Fruit fly (Drosophila melanogaster) whole organism, wandering third instar larva: ENCODE results near the gene colt.

Source experiments
- Abd-B ChIP-seq: fragments of >200 bp; optimal IDR thresholded peaks from 2 replicates; lab custom pipeline; 2017; ENCODE audit warnings: missing biosample characterization, missing genetic modification characterization
- CG32264 ChIP-seq: fragments of 200-800 bp; sonication (Bioruptor generic); optimal IDR thresholded peaks from 2 replicates; lab custom pipeline; 2016; ENCODE audit warnings: missing biosample characterization, missing genetic modification characterization
- Dif ChIP-seq: fragments of 200-275, 200-300 bp; sonication (Bioruptor generic); optimal IDR thresholded peaks from 2 replicates; lab custom pipeline; 2018; ENCODE audit warnings: missing biosample characterization, missing genetic modification characterization; ENCODE audit not compliant: partially characterized antibody
- GATAd ChIP-seq: sonication (Bioruptor generic); optimal IDR thresholded peaks from 2 replicates; lab custom pipeline; 2016; ENCODE audit warnings: missing biosample characterization, missing genetic modification characterization
- HLH106 ChIP-seq: fragments of 200-800 bp; optimal IDR thresholded peaks from 3 replicates; lab custom pipeline; 2019; ENCODE audit warnings: missing biosample characterization, mild to moderate bottlenecking, missing genetic modification characterization, moderate library complexity
- Hnf4 ChIP-seq: fragments of 200-800 bp; sonication (Bioruptor generic); optimal IDR thresholded peaks from 2 replicates; lab custom pipeline; 2016; ENCODE audit warnings: missing biosample characterization, mild to moderate bottlenecking, missing genetic modification characterization
- Hr78 ChIP-seq: fragments of >200 bp; optimal IDR thresholded peaks from 2 replicates; lab custom pipeline; 2017; ENCODE audit warnings: missing biosample characterization, missing genetic modification characterization
- Hr83 ChIP-seq: fragments of 200-300 bp; sonication (Bioruptor generic); optimal IDR thresholded peaks from 2 replicates; lab custom pipeline; 2016; ENCODE audit warnings: missing biosample characterization, mild to moderate bottlenecking, missing genetic modification characterization, moderate library complexity; ENCODE audit not compliant: poor library complexity, severe bottlenecking
- Jra ChIP-seq: sonication (Bioruptor generic); optimal IDR thresholded peaks from 2 replicates; lab custom pipeline; 2016; ENCODE audit warnings: missing biosample characterization, missing genetic modification characterization
- Mio ChIP-seq: sonication (Bioruptor generic); optimal IDR thresholded peaks from 2 replicates; lab custom pipeline; 2016; ENCODE audit warnings: missing biosample characterization, missing genetic modification characterization
- N ChIP-seq: fragments of >200 bp; optimal IDR thresholded peaks from 2 replicates; lab custom pipeline; 2018; ENCODE audit warnings: missing biosample characterization, missing external identifiers, missing genetic modification characterization
- OdsH ChIP-seq: fragments of 200-800 bp; sonication (Bioruptor generic); optimal IDR thresholded peaks from 2 replicates; lab custom pipeline; 2016; ENCODE audit warnings: missing biosample characterization, mild to moderate bottlenecking, missing genetic modification characterization
- Rel ChIP-seq, 2 experiments: fragments of 200-800 bp; sonication (Bioruptor generic) in 1 of 2; optimal IDR thresholded peaks; 2 replicates in 1 of 2; 3 replicates in 1 of 2; lab custom pipeline; 2016 to 2019; ENCODE audit warnings: mild to moderate bottlenecking in 2 of 2, missing biosample characterization in 2 of 2, missing genetic modification characterization in 2 of 2, moderate library complexity in 1 of 2
- Sp1 ChIP-seq: fragments of 200-800 bp; sonication (Bioruptor generic); optimal IDR thresholded peaks from 3 replicates; lab custom pipeline; 2019; ENCODE audit warnings: missing biosample characterization, mild to moderate bottlenecking, missing genetic modification characterization, moderate library complexity
- Vsx2 ChIP-seq: fragments of 200-300, 225-300 bp; sonication (Bioruptor generic); optimal IDR thresholded peaks from 2 replicates; lab custom pipeline; 2018; ENCODE audit warnings: missing biosample characterization, missing genetic modification characterization; ENCODE audit not compliant: partially characterized antibody
- br ChIP-seq: fragments of 200-800 bp; sonication (Bioruptor generic); optimal IDR thresholded peaks from 2 replicates; lab custom pipeline; 2016; ENCODE audit warnings: missing biosample characterization, missing genetic modification characterization
- brk ChIP-seq: fragments of 200-800 bp; sonication (Bioruptor generic); optimal IDR thresholded peaks from 2 replicates; lab custom pipeline; 2016; ENCODE audit warnings: missing biosample characterization, mild to moderate bottlenecking, missing genetic modification characterization
- dl ChIP-seq, 2 experiments: fragments of 175-275, 200-275 bp in 1 of 2; fragments of 200-275 bp in 1 of 2; sonication (Bioruptor generic); optimal IDR thresholded peaks; lab custom pipeline; 2018; ENCODE audit warnings: mild to moderate bottlenecking in 2 of 2, missing biosample characterization in 2 of 2, missing genetic modification characterization in 2 of 2, moderate library complexity in 2 of 2; ENCODE audit not compliant: partially characterized antibody in 2 of 2, insufficient read depth in 1 of 2
- dsf ChIP-seq: sonication (Bioruptor generic); optimal IDR thresholded peaks from 2 replicates; lab custom pipeline; 2016; ENCODE audit warnings: missing biosample characterization, missing genetic modification characterization, borderline replicate concordance
- ey ChIP-seq: fragments of 200-800 bp; sonication (Bioruptor generic); optimal IDR thresholded peaks from 2 replicates; lab custom pipeline; 2016; ENCODE audit warnings: missing biosample characterization, missing genetic modification characterization
- foxo ChIP-seq, 2 experiments: fragments of 200-800 bp; sonication (Bioruptor generic); optimal IDR thresholded peaks; 2 replicates in 1 of 2; 3 replicates in 1 of 2; lab custom pipeline; 2016 to 2017; ENCODE audit warnings: missing biosample characterization in 2 of 2, missing genetic modification characterization in 2 of 2
- fru ChIP-seq: fragments of 200-800 bp; sonication (Bioruptor generic); optimal IDR thresholded peaks from 3 replicates; lab custom pipeline; 2016; ENCODE audit warnings: missing biosample characterization, mild to moderate bottlenecking, missing genetic modification characterization
- h ChIP-seq: fragments of 200-800 bp; sonication (Bioruptor generic); optimal IDR thresholded peaks from 3 replicates; lab custom pipeline; 2016; ENCODE audit warnings: missing biosample characterization, mild to moderate bottlenecking, missing genetic modification characterization
- jim ChIP-seq: fragments of 175-275, 200-325 bp; sonication (Bioruptor generic); optimal IDR thresholded peaks from 2 replicates; lab custom pipeline; 2016; ENCODE audit warnings: missing biosample characterization, mild to moderate bottlenecking, missing genetic modification characterization
- lola ChIP-seq: fragments of >200 bp; optimal IDR thresholded peaks from 2 replicates; lab custom pipeline; 2017; ENCODE audit warnings: missing biosample characterization, missing genetic modification characterization
- pan ChIP-seq: fragments of >200 bp; optimal IDR thresholded peaks from 2 replicates; lab custom pipeline; 2017
- psq ChIP-seq: fragments of 200-800 bp; sonication (Bioruptor generic); optimal IDR thresholded peaks from 3 replicates; lab custom pipeline; 2017; ENCODE audit warnings: missing biosample characterization, mild to moderate bottlenecking, missing genetic modification characterization, moderate library complexity
- rgr ChIP-seq: fragments of 200-800 bp; sonication (Bioruptor generic); optimal IDR thresholded peaks from 3 replicates; lab custom pipeline; 2016; ENCODE audit warnings: missing biosample characterization, mild to moderate bottlenecking, missing genetic modification characterization
- sage ChIP-seq: fragments of 200-800 bp; sonication (Bioruptor generic); optimal IDR thresholded peaks from 2 replicates; lab custom pipeline; 2016; ENCODE audit warnings: missing biosample characterization, mild to moderate bottlenecking, missing genetic modification characterization
- sv ChIP-seq: fragments of 200-800 bp; sonication (Bioruptor generic); optimal IDR thresholded peaks from 3 replicates; lab custom pipeline; 2016; ENCODE audit warnings: missing biosample characterization, missing genetic modification characterization
- usp ChIP-seq: fragments of >200 bp; optimal IDR thresholded peaks from 2 replicates; lab custom pipeline; 2017; ENCODE audit warnings: missing biosample characterization, missing genetic modification characterization
- woc ChIP-seq: sonication (Bioruptor generic); optimal IDR thresholded peaks from 2 replicates; lab custom pipeline; 2016; ENCODE audit warnings: missing biosample characterization, mild to moderate bottlenecking, missing genetic modification characterization

Gene colt

DNA sequence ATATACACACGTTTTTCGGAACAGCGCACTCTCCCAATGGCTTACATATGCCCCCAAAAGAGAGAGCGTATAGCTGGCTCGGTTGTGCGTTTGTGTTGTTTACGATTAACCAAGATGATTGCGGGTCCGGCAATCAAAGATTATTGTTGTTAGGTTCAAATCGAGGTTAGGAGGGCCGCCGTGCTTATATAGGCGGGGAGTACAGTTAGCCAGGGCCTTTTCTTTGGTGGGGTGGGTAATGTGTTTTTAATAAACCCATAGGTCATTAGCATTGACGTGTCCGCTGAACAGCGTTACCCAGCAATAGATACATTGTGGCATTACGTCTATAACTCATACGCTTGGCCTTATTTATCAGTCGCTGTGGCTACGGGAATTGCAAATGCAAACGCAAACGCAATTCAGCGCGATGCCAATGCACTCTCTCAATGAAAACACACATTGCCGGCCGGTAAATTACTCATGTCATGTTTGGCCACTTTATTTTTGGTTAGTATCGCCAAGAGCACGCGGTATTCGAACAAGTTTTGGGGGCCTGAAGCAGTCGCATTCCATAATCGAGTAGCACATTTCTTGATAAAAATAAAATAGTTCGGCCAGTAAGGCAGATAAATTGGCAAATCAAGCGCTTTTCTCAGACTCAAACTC is 16.0 kb downstream of the colt start:
- TF ChIP-seq lola (GFP tag; lab: Kevin White, UChicago) (no peak), usp (GFP tag; lab: Kevin White, UChicago) (no peak), Hr78 (GFP tag; lab: Kevin White, UChicago) (no peak), Vsx2 (no peak), HLH106 (no peak), Sp1 (GFP tag; lab: Kevin White, UChicago) (no peak), Rel (GFP tag; optimal IDR thresholded peaks at IDR 0.05; lab: Kevin White, UChicago) (no peak), Rel (tag; optimal IDR thresholded peaks at IDR 0.05; lab: Kevin White, UChicago) (peak; percentile 42), Hnf4 (GFP tag; lab: Kevin White, UChicago) (no peak), sage (GFP tag; lab: Kevin White, UChicago) (no peak), dl (GFP tag; optimal IDR thresholded peaks at IDR 0.05; lab: Kevin White, UChicago; ENCODE audit: insufficient read depth in 1 of 2, partially characterized antibody in 2 of 2) (peak in 1 of 2 experiments; percentile 15), woc (GFP tag; lab: Kevin White, UChicago) (no peak), N (GFP tag; lab: Kevin White, UChicago) (no peak)

DNA sequence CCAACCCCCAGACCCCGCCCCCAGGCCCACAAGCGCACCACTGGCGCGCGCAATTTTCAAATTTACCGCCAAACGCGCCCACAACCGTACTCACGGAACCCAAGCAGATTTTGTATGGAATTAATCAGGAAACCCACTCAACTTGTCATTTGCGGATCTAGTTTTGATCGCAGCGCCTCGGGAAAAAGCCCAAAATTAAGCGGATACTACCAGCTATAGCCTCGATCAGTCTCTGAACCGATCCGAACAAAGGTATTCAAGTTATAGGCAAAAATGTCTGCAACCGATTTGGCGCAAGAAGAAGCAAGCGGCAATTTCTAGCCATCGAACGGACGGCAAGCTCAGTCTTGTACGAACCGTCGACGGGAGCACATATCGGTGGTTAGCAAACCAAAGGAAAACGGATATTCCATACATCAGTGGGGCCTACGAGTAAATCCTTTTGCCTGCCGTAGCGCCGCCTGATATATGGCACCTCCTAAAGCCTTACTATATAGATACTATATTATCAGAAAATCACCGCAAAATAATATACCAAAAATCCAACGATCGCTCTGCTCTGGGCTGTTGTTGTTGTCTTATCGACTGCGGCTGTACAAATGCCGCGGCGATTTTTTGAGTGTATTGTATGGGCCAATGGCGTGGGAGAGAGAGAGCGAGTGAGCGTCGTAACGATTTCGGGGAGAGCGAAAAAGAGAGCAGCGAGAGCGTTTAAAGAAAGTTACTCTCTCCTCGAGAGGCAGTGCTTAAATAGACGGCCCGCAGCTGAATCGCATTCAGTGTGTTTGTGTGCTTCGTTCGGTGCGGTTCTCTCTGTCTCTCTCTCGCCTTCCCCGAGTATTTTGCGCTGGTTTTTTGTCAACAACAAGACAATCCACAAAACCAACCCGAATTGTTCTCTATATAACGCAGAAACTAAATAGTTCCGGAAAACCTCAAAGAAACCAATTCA is 17.1 kb downstream of the colt start, which contains the start of gene Pgk:
Gene Pgk (minus strand): TSS at position 609 of the 952 bp plus-strand sequence.
- peak; percentile 54 for TF ChIP-seq sv (GFP tag; lab: Kevin White, UChicago)
- peak; percentile 20 for TF ChIP-seq OdsH
- TF ChIP-seq dsf: peak; percentile 47
- no peak for TF ChIP-seq pan (lab: Kevin White, UChicago)
- TF ChIP-seq GATAd (GFP tag; lab: Kevin White, UChicago): no peak
- TF ChIP-seq Jra (GFP tag; lab: Kevin White, UChicago): peak; percentile 43
- peak; percentile 44 for TF ChIP-seq brk (GFP tag; lab: Kevin White, UChicago)
- peak; percentile 100 for TF ChIP-seq Dif (GFP tag; lab: Kevin White, UChicago)
- peak; percentile 66 for TF ChIP-seq fru (GFP tag; lab: Kevin White, UChicago)
- peak; percentile 79 for TF ChIP-seq h (GFP tag; lab: Kevin White, UChicago)
- TF ChIP-seq Mio: no peak
- TF ChIP-seq Hr83 (GFP tag; lab: Kevin White, UChicago): peak; percentile 85
- TF ChIP-seq br (GFP tag; lab: Kevin White, UChicago): peak; percentile 61
- no peak for TF ChIP-seq Abd-B (GFP tag; lab: Kevin White, UChicago)
- TF ChIP-seq rgr (GFP tag; lab: Kevin White, UChicago): peak; percentile 62
- TF ChIP-seq woc (GFP tag; lab: Kevin White, UChicago): no peak
- TF ChIP-seq Rel (GFP tag; optimal IDR thresholded peaks at IDR 0.05; lab: Kevin White, UChicago): peak; percentile 66
- TF ChIP-seq Rel (tag; optimal IDR thresholded peaks at IDR 0.05; lab: Kevin White, UChicago): peak; percentile 63
- peak; percentile 59 for TF ChIP-seq HLH106
- peak; percentile 27 for TF ChIP-seq psq (GFP tag; lab: Kevin White, UChicago)
- peak; percentile 35 for TF ChIP-seq ey
- peak; percentile 87 for TF ChIP-seq Sp1 (GFP tag; lab: Kevin White, UChicago)
- peak; percentile 98 to 99 for TF ChIP-seq dl (GFP tag; optimal IDR thresholded peaks at IDR 0.05; lab: Kevin White, UChicago; ENCODE audit: insufficient read depth in 1 of 2, partially characterized antibody in 2 of 2)
- TF ChIP-seq foxo (GFP tag; optimal IDR thresholded peaks at IDR 0.05; lab: Kevin White, UChicago): peak; percentile 38 to 47
- no peak for TF ChIP-seq Hr78 (GFP tag; lab: Kevin White, UChicago)
- peak; percentile 64 for TF ChIP-seq CG32264
- peak; percentile 49 for TF ChIP-seq jim (GFP tag; lab: Kevin White, UChicago)
- TF ChIP-seq usp (GFP tag; lab: Kevin White, UChicago): no peak
- peak; percentile 78 for TF ChIP-seq Hnf4 (GFP tag; lab: Kevin White, UChicago)
- peak; percentile 80 for TF ChIP-seq sage (GFP tag; lab: Kevin White, UChicago)
